Worm (Caenorhabditis elegans): ENCODE measurements around the gene sth-1.

DNA sequence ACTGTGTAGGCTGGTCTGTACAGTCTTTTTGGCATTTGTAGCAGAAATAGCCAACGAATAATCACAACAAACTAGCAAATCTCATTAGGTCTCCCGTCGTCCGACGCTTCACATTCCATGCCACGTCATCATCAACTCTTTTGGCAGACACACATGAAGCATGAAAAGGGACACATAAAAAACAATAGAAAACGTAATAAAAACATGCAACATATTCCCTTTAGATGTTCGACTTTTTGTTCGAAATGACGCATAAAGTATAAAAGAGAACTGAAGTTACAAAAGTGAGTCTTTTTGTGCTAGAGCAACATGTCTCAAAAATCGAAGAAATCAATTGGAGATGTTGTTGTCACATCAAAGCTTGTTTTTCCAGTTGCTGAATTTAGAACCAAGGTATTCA, at the start of gene sth-1:
- TF ChIP-seq cnd-1 (tag; optimal IDR thresholded peaks at IDR 0.05), result no peak
- no peak for TF ChIP-seq mep-1 (tag; optimal IDR thresholded peaks at IDR 0.05)
- no peak for TF ChIP-seq lin-32 (GFP tag; optimal IDR thresholded peaks at IDR 0.05)
- TF ChIP-seq ceh-39 (tag; optimal IDR thresholded peaks at IDR 0.05), result no peak
